Worm (Caenorhabditis elegans) whole organism, L3 larva: ENCODE data around the gene C17H12.8.

ENCODE experiments used
- R02D3.7 ChIP-seq: fragments of 150-350 bp; optimal IDR thresholded peaks from 2 replicates; lab custom pipeline; 2014; ENCODE audit warnings: missing biosample characterization, missing genetic modification characterization
- aly-2 ChIP-seq: fragments of 150-350 bp; optimal IDR thresholded peaks from 2 replicates; lab custom pipeline; 2014; ENCODE audit warnings: missing biosample characterization, missing genetic modification characterization
- ceh-16 ChIP-seq: sonication (generic microtip); optimal IDR thresholded peaks from 2 replicates; lab custom pipeline; 2017; ENCODE audit warnings: missing biosample characterization, missing genetic modification characterization
- ceh-82 ChIP-seq: fragments of 150-350 bp; optimal IDR thresholded peaks from 2 replicates; lab custom pipeline; 2014; ENCODE audit warnings: missing biosample characterization, missing genetic modification characterization
- ceh-9 ChIP-seq: sonication (generic microtip); optimal IDR thresholded peaks from 2 replicates; lab custom pipeline; 2018; ENCODE audit warnings: missing biosample characterization, missing genetic modification characterization
- daf-12 ChIP-seq: fragments of 150-350 bp; optimal IDR thresholded peaks from 2 replicates; lab custom pipeline; 2014; ENCODE audit warnings: missing biosample characterization, missing genetic modification reagents, missing genetic modification characterization
- egl-27 ChIP-seq: sonication (generic microtip); optimal IDR thresholded peaks from 4 replicates; lab custom pipeline; 2017; ENCODE audit warnings: missing biosample characterization, missing genetic modification reagents, missing genetic modification characterization
- egl-5 ChIP-seq: fragments of 150-350 bp; optimal IDR thresholded peaks from 2 replicates; lab custom pipeline; 2017; ENCODE audit warnings: missing biosample characterization, missing genetic modification reagents, missing genetic modification characterization, inconsistent platforms
- elt-1 ChIP-seq: fragments of 150-350 bp; optimal IDR thresholded peaks from 2 replicates; lab custom pipeline; 2014; ENCODE audit warnings: missing biosample characterization, missing genetic modification characterization
- elt-2 ChIP-seq: sonication (generic microtip); optimal IDR thresholded peaks from 2 replicates; lab custom pipeline; 2016; ENCODE audit warnings: missing genetic modification reagents, mild to moderate bottlenecking, missing genetic modification characterization, missing compliant biosample characterization
- elt-3 ChIP-seq, 3 experiments: fragments of 150-350 bp in 1 of 3; sonication (generic microtip) in 2 of 3; optimal IDR thresholded peaks; 2 replicates in 2 of 3; 4 replicates in 1 of 3; lab custom pipeline; 2014 to 2017; ENCODE audit warnings: missing biosample characterization in 3 of 3, missing genetic modification characterization in 3 of 3
- eor-1 ChIP-seq, 2 experiments: fragments of 150-350 bp; optimal IDR thresholded peaks; 2 replicates each; lab custom pipeline; 2014 to 2018; ENCODE audit warnings: missing biosample characterization in 2 of 2, missing genetic modification characterization in 2 of 2
- fkh-10 ChIP-seq: sonication (generic microtip); optimal IDR thresholded peaks from 2 replicates; lab custom pipeline; 2017; ENCODE audit warnings: missing biosample characterization, missing genetic modification reagents, missing genetic modification characterization
- fkh-2 ChIP-seq: fragments of 150-350 bp; optimal IDR thresholded peaks from 2 replicates; lab custom pipeline; 2014; ENCODE audit warnings: missing biosample characterization, missing genetic modification reagents, missing genetic modification characterization
- fos-1 ChIP-seq: fragments of 150-350 bp; optimal IDR thresholded peaks from 2 replicates; lab custom pipeline; 2014; ENCODE audit warnings: missing biosample characterization, missing genetic modification characterization
- hmg-11 ChIP-seq: sonication (generic microtip); optimal IDR thresholded peaks from 2 replicates; lab custom pipeline; 2016; ENCODE audit warnings: missing genetic modification characterization, missing compliant biosample characterization
- jun-1 ChIP-seq: fragments of 150-350 bp; optimal IDR thresholded peaks from 2 replicates; lab custom pipeline; 2014; ENCODE audit warnings: missing biosample characterization, missing genetic modification reagents, missing genetic modification characterization
- lin-39 ChIP-seq: fragments of 150-350 bp; optimal IDR thresholded peaks from 2 replicates; lab custom pipeline; 2018; ENCODE audit warnings: missing biosample characterization, missing genetic modification reagents, missing genetic modification characterization
- lsy-12 ChIP-seq: sonication (generic microtip); optimal IDR thresholded peaks from 2 replicates; lab custom pipeline; 2016; ENCODE audit warnings: mild to moderate bottlenecking, missing genetic modification characterization, missing compliant biosample characterization
- mdl-1 ChIP-seq: fragments of 150-350 bp; optimal IDR thresholded peaks from 2 replicates; lab custom pipeline; 2014; ENCODE audit warnings: missing biosample characterization, missing genetic modification characterization
- mml-1 ChIP-seq: fragments of 150-350 bp; sonication (generic microtip); optimal IDR thresholded peaks from 3 replicates; lab custom pipeline; 2014; ENCODE audit warnings: missing biosample characterization, missing genetic modification characterization
- nfya-1 ChIP-seq: sonication (generic microtip); optimal IDR thresholded peaks from 2 replicates; lab custom pipeline; 2017; ENCODE audit warnings: missing genetic modification characterization, mild to moderate bottlenecking, missing compliant biosample characterization, antibody characterized with exemption, moderate library complexity; ENCODE audit not compliant: insufficient read depth
- nhr-12 ChIP-seq: fragments of 150-350 bp; optimal IDR thresholded peaks from 2 replicates; lab custom pipeline; 2014; ENCODE audit warnings: missing biosample characterization, missing genetic modification characterization
- nhr-23 ChIP-seq: fragments of 150-350 bp; optimal IDR thresholded peaks from 2 replicates; lab custom pipeline; 2014; ENCODE audit warnings: missing biosample characterization, missing genetic modification reagents, missing genetic modification characterization
- nhr-237 ChIP-seq: fragments of 150-350 bp; optimal IDR thresholded peaks from 2 replicates; lab custom pipeline; 2014; ENCODE audit warnings: missing biosample characterization, missing genetic modification characterization
- nhr-25 ChIP-seq: sonication (generic microtip); optimal IDR thresholded peaks from 2 replicates; lab custom pipeline; 2017; ENCODE audit warnings: missing biosample characterization, missing genetic modification characterization
- nhr-28 ChIP-seq: fragments of 150-350 bp; optimal IDR thresholded peaks from 2 replicates; lab custom pipeline; 2014; ENCODE audit warnings: missing biosample characterization, missing genetic modification characterization
- nhr-43 ChIP-seq: sonication (generic microtip); optimal IDR thresholded peaks from 2 replicates; lab custom pipeline; 2016; ENCODE audit warnings: mild to moderate bottlenecking, missing genetic modification characterization, missing compliant biosample characterization; ENCODE audit not compliant: poor library complexity, severe bottlenecking
- nhr-67 ChIP-seq: fragments of 150-350 bp; optimal IDR thresholded peaks from 2 replicates; lab custom pipeline; 2014; ENCODE audit warnings: missing biosample characterization, missing genetic modification characterization
- nhr-76 ChIP-seq: fragments of 150-350 bp; sonication (generic microtip); optimal IDR thresholded peaks from 5 replicates; lab custom pipeline; 2014; ENCODE audit warnings: missing biosample characterization, missing genetic modification characterization
- nhr-77 ChIP-seq: fragments of 150-350 bp; optimal IDR thresholded peaks from 2 replicates; lab custom pipeline; 2014; ENCODE audit warnings: missing biosample characterization, missing genetic modification characterization
- pha-4 ChIP-seq: fragments of 150-350 bp; optimal IDR thresholded peaks from 2 replicates; lab custom pipeline; 2014; ENCODE audit warnings: missing biosample characterization, missing genetic modification reagents, missing genetic modification characterization
- pqm-1 ChIP-seq: fragments of 150-350 bp; optimal IDR thresholded peaks from 2 replicates; lab custom pipeline; 2017; ENCODE audit warnings: missing biosample characterization, missing genetic modification characterization, inconsistent platforms
- sea-2 ChIP-seq: fragments of 150-350 bp; sonication (generic microtip); optimal IDR thresholded peaks from 4 replicates; lab custom pipeline; 2014; ENCODE audit warnings: missing biosample characterization, missing genetic modification reagents, missing genetic modification characterization
- skn-1 ChIP-seq: fragments of 150-350 bp; optimal IDR thresholded peaks from 2 replicates; lab custom pipeline; 2014; ENCODE audit warnings: missing biosample characterization, missing genetic modification characterization
- tbx-2 ChIP-seq: sonication (generic microtip); optimal IDR thresholded peaks from 2 replicates; lab custom pipeline; 2016; ENCODE audit warnings: mild to moderate bottlenecking, missing genetic modification characterization, missing compliant biosample characterization
- unc-39 ChIP-seq: sonication (generic microtip); optimal IDR thresholded peaks from 4 replicates; lab custom pipeline; 2017; ENCODE audit warnings: missing biosample characterization, missing genetic modification characterization
- zag-1 ChIP-seq: fragments of 150-350 bp; optimal IDR thresholded peaks from 2 replicates; lab custom pipeline; 2014; ENCODE audit warnings: missing biosample characterization, missing genetic modification characterization
- ztf-11 ChIP-seq: fragments of 150-350 bp; optimal IDR thresholded peaks from 2 replicates; lab custom pipeline; 2014; ENCODE audit warnings: missing biosample characterization, missing genetic modification characterization
- ztf-4 ChIP-seq: fragments of 150-350 bp; optimal IDR thresholded peaks from 2 replicates; lab custom pipeline; 2014; ENCODE audit warnings: missing biosample characterization, missing genetic modification characterization

Gene C17H12.8

ce11 chrIV:6832194-6832593 is 13.7 kb downstream of the C17H12.8 start:
- no peak for TF ChIP-seq nhr-23

DNA sequence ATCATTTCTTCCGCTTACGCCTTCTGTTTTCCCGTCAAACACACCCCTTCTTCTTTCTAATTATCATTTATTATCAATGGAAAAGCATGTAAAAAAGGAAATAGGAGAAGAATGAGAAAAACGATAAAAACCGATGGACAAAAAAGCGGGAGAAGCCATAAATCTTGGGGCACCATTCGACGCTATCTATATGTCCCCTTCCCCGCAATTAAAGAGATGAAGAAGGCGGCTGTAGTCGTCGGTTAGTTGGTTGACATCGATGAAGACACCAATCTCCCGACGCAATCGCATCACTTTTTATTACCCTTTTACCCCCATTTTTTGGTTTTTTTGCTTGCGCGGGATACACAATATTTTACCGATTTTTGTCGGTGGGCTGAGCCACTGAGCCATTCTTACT is 15.1 kb downstream of the C17H12.8 start:
- peak; percentile 75 for TF ChIP-seq lin-39 (tag; lab: Kevin White, UChicago)
- peak; percentile 56 for TF ChIP-seq egl-5 (tag; lab: Kevin White, UChicago)
- no peak for TF ChIP-seq fkh-10 (GFP tag; lab: Kevin White, UChicago)
- TF ChIP-seq ceh-9 (tag; lab: Kevin White, UChicago): no peak
- no peak for TF ChIP-seq eor-1 (tag; optimal IDR thresholded peaks at IDR 0.05; lab: Kevin White, UChicago)

ce11 chrIV:6834705-6835104 is 16.2 kb downstream of the C17H12.8 start:
- TF ChIP-seq ceh-16 (tag; lab: Kevin White, UChicago): no peak
- TF ChIP-seq lin-39 (tag; lab: Kevin White, UChicago): peak; percentile 17
- TF ChIP-seq mdl-1 (tag; lab: Kevin White, UChicago): no peak
- TF ChIP-seq ztf-11: no peak
- TF ChIP-seq elt-1 (tag; lab: Kevin White, UChicago): no peak
- TF ChIP-seq nhr-77 (tag; lab: Kevin White, UChicago): no peak
- no peak for TF ChIP-seq nhr-43 (tag; lab: Kevin White, UChicago)
- no peak for TF ChIP-seq elt-2 (tag; lab: Kevin White, UChicago)
- no peak for TF ChIP-seq fkh-2
- no peak for TF ChIP-seq aly-2 (tag; lab: Kevin White, UChicago)
- no peak for TF ChIP-seq R02D3.7
- TF ChIP-seq nhr-237 (tag; lab: Kevin White, UChicago): no peak
- TF ChIP-seq fkh-10 (GFP tag; lab: Kevin White, UChicago): peak; percentile 60
- no peak for TF ChIP-seq ztf-4
- TF ChIP-seq nfya-1 (tag; lab: Kevin White, UChicago): peak; percentile 38
- TF ChIP-seq hmg-11: peak; percentile 31

DNA sequence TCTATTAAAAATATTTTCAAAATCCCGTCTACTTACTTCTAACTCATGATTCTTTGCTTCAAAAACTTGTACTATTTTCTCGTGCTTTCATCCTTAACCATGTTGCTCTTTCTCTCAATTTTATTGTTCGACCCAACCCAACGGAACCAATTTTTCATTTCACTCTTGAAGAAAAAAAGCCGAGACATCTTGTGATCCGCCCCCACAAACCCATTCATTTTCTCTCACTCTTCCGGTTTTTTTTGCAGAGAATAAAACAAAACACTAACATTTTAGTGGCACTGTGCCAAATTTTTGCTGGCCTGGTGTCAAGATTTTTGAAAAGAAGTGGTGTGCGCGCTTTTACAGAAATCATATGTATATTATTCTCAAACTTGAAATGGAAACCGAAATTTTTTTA is 18.3 kb downstream of the C17H12.8 start:
- TF ChIP-seq tbx-2 (tag; lab: Kevin White, UChicago) (no peak), nhr-23 (no peak), ceh-9 (tag; lab: Kevin White, UChicago) (no peak), mml-1 (no peak), fkh-10 (GFP tag; lab: Kevin White, UChicago) (no peak), egl-5 (tag; lab: Kevin White, UChicago) (peak; percentile 12), lin-39 (tag; lab: Kevin White, UChicago) (peak; percentile 75), ztf-4 (no peak), nfya-1 (tag; lab: Kevin White, UChicago) (peak; percentile 25)

ce11 chrIV:6839091-6839522 is 20.6 kb downstream of the C17H12.8 start:
- TF ChIP-seq nhr-43 (tag; lab: Kevin White, UChicago) (no peak), daf-12 (tag; lab: Kevin White, UChicago) (no peak), zag-1 (tag; lab: Kevin White, UChicago) (peak; percentile 12), mdl-1 (tag; lab: Kevin White, UChicago) (peak; percentile 43), sea-2 (GFP tag; lab: Kevin White, UChicago) (no peak), elt-1 (tag; lab: Kevin White, UChicago) (peak; percentile 33), eor-1 (tag; optimal IDR thresholded peaks at IDR 0.05; lab: Kevin White, UChicago) (peak in 1 of 2 experiments; percentile 43), nhr-237 (tag; lab: Kevin White, UChicago) (no peak), skn-1 (tag; lab: Kevin White, UChicago) (peak; percentile 74), pha-4 (tag; lab: Kevin White, UChicago) (peak; percentile 83), nhr-76 (tag; lab: Kevin White, UChicago) (no peak), fos-1 (tag; lab: Kevin White, UChicago) (no peak), ztf-11 (no peak), jun-1 (tag; lab: Kevin White, UChicago) (peak; percentile 77), lsy-12 (tag; lab: Kevin White, UChicago) (peak; percentile 60), fkh-10 (GFP tag; lab: Kevin White, UChicago) (peak; percentile 73), nhr-67 (tag; lab: Kevin White, UChicago) (no peak), lin-39 (tag; lab: Kevin White, UChicago) (peak; percentile 43), elt-2 (tag; lab: Kevin White, UChicago) (peak; percentile 88), nhr-77 (tag; lab: Kevin White, UChicago) (peak; percentile 44), hmg-11 (peak; percentile 91), nhr-28 (tag; lab: Kevin White, UChicago) (no peak), elt-3 (tag; optimal IDR thresholded peaks at IDR 0.05; lab: Kevin White, UChicago) (no peak), ceh-82 (peak; percentile 41), ceh-9 (tag; lab: Kevin White, UChicago) (no peak), R02D3.7 (peak; percentile 45), nhr-12 (tag; lab: Kevin White, UChicago) (no peak), egl-27 (peak; percentile 5), tbx-2 (tag; lab: Kevin White, UChicago) (peak; percentile 53), nhr-25 (no peak), mml-1 (no peak), unc-39 (tag; lab: Kevin White, UChicago) (no peak), pqm-1 (tag; lab: Kevin White, UChicago) (peak; percentile 90), nhr-23 (no peak), aly-2 (tag; lab: Kevin White, UChicago) (no peak), ztf-4 (no peak), nfya-1 (tag; lab: Kevin White, UChicago) (peak; percentile 82), egl-5 (tag; lab: Kevin White, UChicago) (no peak)
